Fruit fly (Drosophila melanogaster) whole organism, embryonic: Measurements from ENCODE around the gene mus302.
A peak's percentile ranks its signal among the peaks of the same experiment; 100 is the strongest.

Experiments used
- Abd-B ChIP-seq: fragments of 200-800 bp; sonication (Bioruptor generic); optimal IDR thresholded peaks from 2 replicates; lab custom pipeline; 2018; ENCODE audit warnings: missing biosample characterization, mild to moderate bottlenecking, missing genetic modification characterization, moderate library complexity
- Atf6 ChIP-seq: fragments of 200-800 bp; sonication (Bioruptor generic); IDR thresholded peaks from 2 replicates; pipeline ENCODE4 v1.3.6; 2022; ENCODE audit warnings: missing biosample characterization, missing genetic modification characterization
- BEAF-32 ChIP-seq: fragments of 200-800 bp; sonication (Bioruptor generic); optimal IDR thresholded peaks from 3 replicates; lab custom pipeline; 2017; ENCODE audit warnings: missing biosample characterization, missing genetic modification characterization, mild to moderate bottlenecking, moderate library complexity, missing genetic modification reagents
- Bdp1 ChIP-seq: fragments of 200-800 bp; sonication (Bioruptor generic); optimal IDR thresholded peaks from 3 replicates; lab custom pipeline; 2016; ENCODE audit warnings: missing biosample characterization, missing genetic modification characterization
- CG10209 ChIP-seq: fragments of 200-800 bp; sonication (Bioruptor generic); optimal IDR thresholded peaks from 3 replicates; lab custom pipeline; 2017; ENCODE audit warnings: missing biosample characterization, mild to moderate bottlenecking, missing genetic modification characterization, missing genetic modification reagents
- CG1024 ChIP-seq: fragments of 200-800 bp; sonication (Bioruptor generic); IDR thresholded peaks from 2 replicates; pipeline ENCODE4 v1.3.6; 2022; ENCODE audit warnings: missing biosample characterization, missing genetic modification characterization
- CG10431 ChIP-seq: fragments of 200-800 bp; sonication (Bioruptor generic); optimal IDR thresholded peaks from 3 replicates; lab custom pipeline; 2018; ENCODE audit warnings: missing biosample characterization, mild to moderate bottlenecking, missing genetic modification characterization
- CG11695 ChIP-seq: fragments of 200-800 bp; sonication (Bioruptor generic); IDR thresholded peaks from 3 replicates; pipeline ENCODE4 v1.3.6; 2022; ENCODE audit warnings: missing biosample characterization, missing genetic modification characterization
- CG11723 ChIP-seq: fragments of 200-800 bp; sonication (Bioruptor generic); optimal IDR thresholded peaks from 2 replicates; lab custom pipeline; 2017; ENCODE audit warnings: missing biosample characterization, mild to moderate bottlenecking, missing genetic modification characterization
- CG16779 ChIP-seq: fragments of 200-800 bp; sonication (Bioruptor generic); IDR thresholded peaks from 2 replicates; pipeline ENCODE4 v1.3.6; 2022; ENCODE audit warnings: missing biosample characterization, missing genetic modification characterization
- CG16813 ChIP-seq: fragments of 200-800 bp; sonication (Bioruptor generic); IDR thresholded peaks from 3 replicates; pipeline ENCODE4 v1.3.6; 2022; ENCODE audit warnings: missing biosample characterization, missing genetic modification characterization; ENCODE audit not compliant: partially characterized antibody
- CG18011 ChIP-seq: fragments of 200-800 bp; sonication (Bioruptor generic); optimal IDR thresholded peaks from 2 replicates; lab custom pipeline; 2017; ENCODE audit warnings: missing biosample characterization, missing genetic modification characterization, mild to moderate bottlenecking, moderate library complexity, missing genotype
- CG18262 ChIP-seq: fragments of 200-800 bp; optimal IDR thresholded peaks from 3 replicates; lab custom pipeline; 2019; ENCODE audit warnings: missing biosample characterization, mild to moderate bottlenecking, missing genetic modification characterization, moderate library complexity
- CG3407 ChIP-seq: fragments of 200-800 bp; sonication (Bioruptor generic); optimal IDR thresholded peaks from 2 replicates; lab custom pipeline; 2018; ENCODE audit warnings: missing biosample characterization, mild to moderate bottlenecking, missing genetic modification characterization
- CG34376 ChIP-seq: fragments of 200-800 bp; sonication (Bioruptor generic); optimal IDR thresholded peaks from 2 replicates; lab custom pipeline; 2018; ENCODE audit warnings: missing biosample characterization, mild to moderate bottlenecking, missing genetic modification characterization
- CG43689 ChIP-seq: fragments of 200-800 bp; sonication (Bioruptor generic); IDR thresholded peaks from 2 replicates; pipeline ENCODE4 v1.3.6; 2022; ENCODE audit warnings: missing biosample characterization, missing genetic modification characterization
- CG4820 ChIP-seq: fragments of 200-800 bp; sonication (Bioruptor generic); optimal IDR thresholded peaks from 3 replicates; lab custom pipeline; 2016; ENCODE audit warnings: missing biosample characterization, missing genetic modification characterization
- CG6175 ChIP-seq: fragments of 200-800 bp; sonication (Bioruptor generic); IDR thresholded peaks from 3 replicates; pipeline ENCODE4 v1.3.6; 2022; ENCODE audit warnings: missing biosample characterization, missing genetic modification characterization
- CG6813 ChIP-seq: fragments of 200-800 bp; sonication (Bioruptor generic); optimal IDR thresholded peaks from 2 replicates; lab custom pipeline; 2017; ENCODE audit warnings: missing biosample characterization, missing genetic modification characterization, mild to moderate bottlenecking, moderate library complexity, missing genetic modification reagents
- CG7786 ChIP-seq: fragments of 200-800 bp; sonication (Bioruptor generic); optimal IDR thresholded peaks from 2 replicates; lab custom pipeline; 2016; ENCODE audit warnings: missing biosample characterization, missing genetic modification characterization
- CG7839 ChIP-seq: fragments of 200-800 bp; sonication (Bioruptor generic); optimal IDR thresholded peaks from 3 replicates; lab custom pipeline; 2018; ENCODE audit warnings: missing biosample characterization, mild to moderate bottlenecking, missing genetic modification characterization, moderate library complexity
- CG9797 ChIP-seq: fragments of 200-800 bp; sonication (Bioruptor generic); optimal IDR thresholded peaks from 3 replicates; lab custom pipeline; 2018; ENCODE audit warnings: missing biosample characterization, mild to moderate bottlenecking, missing genetic modification characterization
- Dfd ChIP-seq, 2 experiments: fragments of >200 bp; optimal IDR thresholded peaks; 2 replicates each; lab custom pipeline; 2017; ENCODE audit warnings: missing biosample characterization in 2 of 2, missing genetic modification characterization in 2 of 2
- Gsc ChIP-seq: fragments of 200-800 bp; sonication (Bioruptor generic); IDR thresholded peaks from 2 replicates; pipeline ENCODE4 v1.3.6; 2022; ENCODE audit warnings: missing biosample characterization, missing genetic modification characterization
- HLH4C ChIP-seq: fragments of 200-800 bp; sonication (Bioruptor generic); IDR thresholded peaks from 3 replicates; pipeline ENCODE4 v1.3.6; 2022; ENCODE audit warnings: missing biosample characterization, missing genetic modification characterization; ENCODE audit not compliant: partially characterized antibody
- Hr3 ChIP-seq: fragments of 200-800 bp; sonication (Bioruptor generic); optimal IDR thresholded peaks from 3 replicates; lab custom pipeline; 2016; ENCODE audit warnings: missing biosample characterization, missing genetic modification characterization
- Hr51 ChIP-seq, 2 experiments: fragments of 200-800 bp; sonication (Bioruptor generic); optimal IDR thresholded peaks; 2 replicates in 1 of 2; 3 replicates in 1 of 2; lab custom pipeline; 2016 to 2018; ENCODE audit warnings: missing biosample characterization in 2 of 2, missing genetic modification characterization in 2 of 2, mild to moderate bottlenecking in 1 of 2, moderate library complexity in 1 of 2
- Hr78 ChIP-seq, 2 experiments: fragments of 200-800 bp in 1 of 2; fragments of >200 bp in 1 of 2; sonication (Bioruptor generic) in 1 of 2; optimal IDR thresholded peaks; 2 replicates each; lab custom pipeline; 2017 to 2019; ENCODE audit warnings: missing biosample characterization in 2 of 2, missing genetic modification characterization in 2 of 2, mild to moderate bottlenecking in 1 of 2, moderate library complexity in 1 of 2
- Nf-YB ChIP-seq: fragments of 200-800 bp; sonication (Bioruptor generic); optimal IDR thresholded peaks from 3 replicates; lab custom pipeline; 2019; ENCODE audit warnings: missing biosample characterization, mild to moderate bottlenecking, missing genetic modification characterization, moderate library complexity
- Nf-YC ChIP-seq: fragments of 200-800 bp; optimal IDR thresholded peaks from 3 replicates; lab custom pipeline; 2019; ENCODE audit warnings: missing biosample characterization, mild to moderate bottlenecking, missing genetic modification characterization, moderate library complexity
- NfI ChIP-seq: fragments of 200-800 bp; sonication (Bioruptor generic); optimal IDR thresholded peaks from 3 replicates; lab custom pipeline; 2018; ENCODE audit warnings: missing biosample characterization, mild to moderate bottlenecking, missing genetic modification characterization, moderate library complexity
- Oaz ChIP-seq: fragments of 200-800 bp; sonication (Bioruptor generic); IDR thresholded peaks from 2 replicates; pipeline ENCODE4 v1.3.6; 2022; ENCODE audit warnings: missing biosample characterization, missing genetic modification characterization
- Pdp1 ChIP-seq, 2 experiments: fragments of 200-800 bp; sonication (Bioruptor generic); optimal IDR thresholded peaks; 3 replicates each; lab custom pipeline; 2016; ENCODE audit warnings: missing biosample characterization in 2 of 2, missing genetic modification characterization in 2 of 2, mild to moderate bottlenecking in 1 of 2, moderate library complexity in 1 of 2
- Tbp ChIP-seq: fragments of >200 bp; optimal IDR thresholded peaks from 2 replicates; lab custom pipeline; 2018; ENCODE audit warnings: missing biosample characterization, missing genetic modification characterization
- Xbp1 ChIP-seq: fragments of 200-800 bp; sonication (Bioruptor generic); optimal IDR thresholded peaks from 3 replicates; lab custom pipeline; 2016; ENCODE audit warnings: missing biosample characterization, mild to moderate bottlenecking, missing genetic modification characterization
- bcd ChIP-seq: fragments of 200-800 bp; sonication (Bioruptor generic); optimal IDR thresholded peaks from 2 replicates; lab custom pipeline; 2017; ENCODE audit warnings: missing biosample characterization, mild to moderate bottlenecking, missing genetic modification characterization
- dati ChIP-seq: fragments of 200-800 bp; sonication (Bioruptor generic); IDR thresholded peaks from 2 replicates; pipeline ENCODE4 v1.3.6; 2022; ENCODE audit warnings: missing biosample characterization, missing genetic modification characterization
- dmrt11E ChIP-seq: fragments of 200-800 bp; sonication (Bioruptor generic); optimal IDR thresholded peaks from 3 replicates; lab custom pipeline; 2018; ENCODE audit warnings: missing biosample characterization, mild to moderate bottlenecking, missing genetic modification characterization, moderate library complexity
- fd102C ChIP-seq: fragments of 200-800 bp; sonication (Bioruptor generic); optimal IDR thresholded peaks from 2 replicates; lab custom pipeline; 2018; ENCODE audit warnings: missing biosample characterization, mild to moderate bottlenecking, missing genetic modification characterization, moderate library complexity
- grn ChIP-seq: fragments of 200-800 bp; sonication (Bioruptor generic); optimal IDR thresholded peaks from 3 replicates; lab custom pipeline; 2017; ENCODE audit warnings: missing biosample characterization, missing genetic modification characterization
- ind ChIP-seq: fragments of 200-800 bp; sonication (Bioruptor generic); optimal IDR thresholded peaks from 3 replicates; lab custom pipeline; 2016; ENCODE audit warnings: missing biosample characterization, missing genetic modification characterization
- inv ChIP-seq: fragments of 200-800 bp; sonication (Bioruptor generic); IDR thresholded peaks from 2 replicates; pipeline ENCODE4 v1.3.6; 2022; ENCODE audit warnings: missing biosample characterization, missing genetic modification characterization; ENCODE audit not compliant: partially characterized antibody
- jigr1 ChIP-seq: fragments of 200-800 bp; sonication (Bioruptor generic); IDR thresholded peaks from 3 replicates; pipeline ENCODE4 v1.3.6; 2022; ENCODE audit warnings: missing biosample characterization, missing genetic modification characterization
- luna ChIP-seq: fragments of 200-800 bp; sonication (Bioruptor generic); optimal IDR thresholded peaks from 2 replicates; lab custom pipeline; 2016; ENCODE audit warnings: missing biosample characterization, missing genetic modification characterization
- peb ChIP-seq: fragments of 200-800 bp; sonication (Bioruptor generic); IDR thresholded peaks from 2 replicates; pipeline ENCODE4 v1.3.6; 2022; ENCODE audit warnings: missing biosample characterization, missing genetic modification characterization
- pzg ChIP-seq: fragments of 200-800 bp; sonication (Bioruptor generic); optimal IDR thresholded peaks from 3 replicates; lab custom pipeline; 2018; ENCODE audit warnings: missing biosample characterization, mild to moderate bottlenecking, missing genetic modification characterization, moderate library complexity
- seq ChIP-seq: fragments of 200-800 bp; sonication (Bioruptor generic); IDR thresholded peaks from 2 replicates; pipeline ENCODE4 v1.3.6; 2022; ENCODE audit warnings: missing biosample characterization, missing genetic modification characterization
- shn ChIP-seq: fragments of 200-800 bp; sonication (Bioruptor generic); optimal IDR thresholded peaks from 3 replicates; lab custom pipeline; 2016; ENCODE audit warnings: missing biosample characterization, missing genetic modification characterization
- sob ChIP-seq: fragments of 200-800 bp; sonication (Bioruptor generic); IDR thresholded peaks from 2 replicates; pipeline ENCODE4 v1.3.6; 2022; ENCODE audit warnings: missing biosample characterization, missing genetic modification characterization
- stc ChIP-seq: fragments of 200-800 bp; sonication (Bioruptor generic); IDR thresholded peaks from 2 replicates; pipeline ENCODE4 v1.3.6; 2022; ENCODE audit warnings: missing biosample characterization, missing genetic modification characterization

mus302 gene

DNA sequence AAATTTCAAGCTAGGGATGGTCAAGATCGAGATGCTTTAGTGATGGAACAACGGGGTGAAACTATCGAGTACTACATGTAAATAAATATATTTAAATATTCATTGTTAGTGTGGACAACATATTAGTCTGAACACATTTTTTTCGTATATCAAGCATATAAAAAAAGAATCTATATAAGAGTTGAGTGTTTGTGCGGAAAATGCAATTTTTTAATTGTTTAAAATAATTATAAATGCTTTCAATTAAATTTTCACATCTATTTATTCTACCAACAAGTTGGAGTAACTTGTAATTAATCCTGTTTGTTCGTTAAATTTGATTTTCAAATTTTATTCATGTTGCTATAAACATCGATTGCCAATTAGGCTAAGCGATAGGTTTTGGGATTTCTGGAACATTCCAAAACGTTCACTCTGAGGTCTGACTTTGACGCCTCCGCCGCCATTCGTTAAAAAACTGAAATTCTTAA lies at the start of gene mus302, which contains the start of gene CG9705 (continued):
- peak; percentile 11 to 49 for TF ChIP-seq Hr51 (GFP tag; optimal IDR thresholded peaks at IDR 0.05; lab: Kevin White, UChicago)
- TF ChIP-seq CG34376 (GFP tag; lab: Kevin White, UChicago): no peak
- no peak for TF ChIP-seq CG6175 (GFP tag; lab: Robert Waterston, UW)
- peak; percentile 56 for TF ChIP-seq Hr3 (GFP tag; lab: Kevin White, UChicago)
- peak; percentile 51 for TF ChIP-seq CG18262 (tag; lab: Kevin White, UChicago)
- no peak for TF ChIP-seq Dfd (GFP tag; optimal IDR thresholded peaks at IDR 0.05; lab: Kevin White, UChicago)
- peak; percentile 69 for TF ChIP-seq Nf-YC (tag; lab: Kevin White, UChicago)
- peak; percentile 14 to 26 for TF ChIP-seq Pdp1 (GFP tag; optimal IDR thresholded peaks at IDR 0.05; lab: Kevin White, UChicago)
- TF ChIP-seq HLH4C (GFP tag; lab: Robert Waterston, UW): peak; percentile 52; the same call in 1 of the 3 replicates
- no peak for TF ChIP-seq CG43689
- no peak for TF ChIP-seq dati
- TF ChIP-seq CG3407: no peak
- TF ChIP-seq CG7839 (tag; lab: Kevin White, UChicago): peak; percentile 64
- TF ChIP-seq Atf6 (GFP tag; lab: Robert Waterston, UW): no peak
- no peak for TF ChIP-seq grn (GFP tag; lab: Kevin White, UChicago)
- TF ChIP-seq NfI: peak; percentile 38
- no peak for TF ChIP-seq Gsc (GFP tag; lab: Robert Waterston, UW)
- peak; percentile 42 for TF ChIP-seq ind (GFP tag; lab: Kevin White, UChicago)
- TF ChIP-seq peb (GFP tag; lab: Robert Waterston, UW): no peak
- TF ChIP-seq fd102C (GFP tag; lab: Kevin White, UChicago): no peak
- TF ChIP-seq Xbp1: peak; percentile 65
- peak; percentile 7 for TF ChIP-seq CG11723 (GFP tag; lab: Kevin White, UChicago)
- no peak for TF ChIP-seq seq (GFP tag; lab: Robert Waterston, UW)
- no peak for TF ChIP-seq CG1024 (GFP tag; lab: Robert Waterston, UW)
- no peak for TF ChIP-seq stc (GFP tag; lab: Robert Waterston, UW)
- peak; percentile 75 for TF ChIP-seq CG16813 (GFP tag; lab: Robert Waterston, UW)
- no peak for TF ChIP-seq Nf-YB (GFP tag; lab: Kevin White, UChicago)
- peak; percentile 8 for TF ChIP-seq CG4820 (GFP tag; lab: Kevin White, UChicago)
- peak; percentile 34 for TF ChIP-seq pzg
- TF ChIP-seq CG11695 (GFP tag; lab: Robert Waterston, UW): 0 out of 3 replicates have a peak, but pooled peaks have one; percentile 26
- TF ChIP-seq Bdp1 (GFP tag; lab: Kevin White, UChicago): no peak
- TF ChIP-seq CG10431 (GFP tag; lab: Kevin White, UChicago): no peak
- TF ChIP-seq luna (GFP tag; lab: Kevin White, UChicago): no peak
- peak; percentile 58 for TF ChIP-seq Abd-B (GFP tag; lab: Kevin White, UChicago)
- TF ChIP-seq shn (GFP tag; lab: Kevin White, UChicago): no peak
- no peak for TF ChIP-seq CG7786 (GFP tag; lab: Kevin White, UChicago)
- no peak for TF ChIP-seq jigr1
- peak; percentile 20 for TF ChIP-seq bcd (GFP tag; lab: Kevin White, UChicago)
- peak; percentile 55 for TF ChIP-seq inv (GFP tag; lab: Robert Waterston, UW)
- no peak for TF ChIP-seq sob (GFP tag; lab: Robert Waterston, UW)
- no peak for TF ChIP-seq CG18011 (GFP tag; lab: Kevin White, UChicago)
- TF ChIP-seq BEAF-32 (GFP tag; lab: Kevin White, UChicago): peak; percentile 86
- TF ChIP-seq Hr78 (GFP tag; optimal IDR thresholded peaks at IDR 0.05; lab: Kevin White, UChicago): no peak
- peak; percentile 2 for TF ChIP-seq Tbp (GFP tag; lab: Kevin White, UChicago)
- no peak for TF ChIP-seq CG6813
- peak; percentile 60 for TF ChIP-seq CG9797 (GFP tag; lab: Kevin White, UChicago)
- peak; percentile 38 for TF ChIP-seq CG10209 (GFP tag; lab: Kevin White, UChicago)
- no peak for TF ChIP-seq CG16779 (GFP tag; lab: Robert Waterston, UW)
- TF ChIP-seq Oaz: no peak
- TF ChIP-seq dmrt11E (tag; lab: Kevin White, UChicago): peak; percentile 60
